Fruit fly (Drosophila melanogaster) whole organism, embryonic: Measurements from ENCODE around the gene CG33299.

Experiments used
- CG10543 ChIP-seq: fragments of 200-800 bp; sonication (Bioruptor generic); optimal IDR thresholded peaks from 3 replicates; lab custom pipeline; 2017; ENCODE audit warnings: missing biosample characterization, mild to moderate bottlenecking, missing genetic modification characterization, moderate library complexity
- CG11695 ChIP-seq: fragments of 200-800 bp; sonication (Bioruptor generic); IDR thresholded peaks from 3 replicates; pipeline ENCODE4 v1.3.6; 2022; ENCODE audit warnings: missing biosample characterization, missing genetic modification characterization
- CG13894 ChIP-seq: fragments of 200-800 bp; sonication (Bioruptor generic); optimal IDR thresholded peaks from 3 replicates; lab custom pipeline; 2018; ENCODE audit warnings: missing biosample characterization, mild to moderate bottlenecking, missing genetic modification characterization, moderate library complexity
- CG1603 ChIP-seq: fragments of 200-800 bp; sonication (Bioruptor generic); optimal IDR thresholded peaks from 2 replicates; lab custom pipeline; 2019; ENCODE audit warnings: missing biosample characterization, mild to moderate bottlenecking, missing genetic modification characterization, moderate library complexity
- CG16779 ChIP-seq: fragments of 200-800 bp; sonication (Bioruptor generic); IDR thresholded peaks from 2 replicates; pipeline ENCODE4 v1.3.6; 2022; ENCODE audit warnings: missing biosample characterization, missing genetic modification characterization
- CG17186 ChIP-seq: fragments of 200-800 bp; sonication (Bioruptor generic); optimal IDR thresholded peaks from 3 replicates; lab custom pipeline; 2017; ENCODE audit warnings: missing biosample characterization, missing genetic modification reagents, missing genetic modification characterization
- CG18011 ChIP-seq: fragments of 200-800 bp; sonication (Bioruptor generic); optimal IDR thresholded peaks from 2 replicates; lab custom pipeline; 2017; ENCODE audit warnings: missing biosample characterization, missing genetic modification characterization, mild to moderate bottlenecking, moderate library complexity, missing genotype
- CG2678 ChIP-seq: fragments of 200-800 bp; sonication (Bioruptor generic); optimal IDR thresholded peaks from 3 replicates; lab custom pipeline; 2019; ENCODE audit warnings: missing biosample characterization, mild to moderate bottlenecking, missing genetic modification characterization, moderate library complexity
- CG32532 ChIP-seq: fragments of 200-800 bp; sonication (Bioruptor generic); IDR thresholded peaks from 2 replicates; pipeline ENCODE4 v1.3.6; 2022; ENCODE audit warnings: missing biosample characterization, missing genetic modification characterization
- CG34422 ChIP-seq: fragments of 200-800 bp; sonication (Bioruptor generic); IDR thresholded peaks from 3 replicates; pipeline ENCODE4 v1.3.6; 2022; ENCODE audit warnings: missing biosample characterization, missing genetic modification characterization
- CG3726 ChIP-seq: fragments of 200-800 bp; sonication (Bioruptor generic); IDR thresholded peaks from 3 replicates; pipeline ENCODE4, ENCODE4 v1.3.6; 2022; ENCODE audit warnings: missing biosample characterization, missing genetic modification characterization
- CG4617 ChIP-seq: fragments of 200-800 bp; sonication (Bioruptor generic); optimal IDR thresholded peaks from 3 replicates; lab custom pipeline; 2016; ENCODE audit warnings: missing biosample characterization, missing genetic modification characterization, borderline replicate concordance
- CG6175 ChIP-seq: fragments of 200-800 bp; sonication (Bioruptor generic); IDR thresholded peaks from 3 replicates; pipeline ENCODE4 v1.3.6; 2022; ENCODE audit warnings: missing biosample characterization, missing genetic modification characterization
- CG6765 ChIP-seq: fragments of 200-800 bp; sonication (Bioruptor generic); optimal IDR thresholded peaks from 3 replicates; lab custom pipeline; 2017; ENCODE audit warnings: missing biosample characterization, mild to moderate bottlenecking, missing genetic modification characterization
- CG7987 ChIP-seq: fragments of 200-800 bp; sonication (Bioruptor generic); optimal IDR thresholded peaks from 2 replicates; lab custom pipeline; 2018; ENCODE audit warnings: missing biosample characterization, mild to moderate bottlenecking, missing genetic modification characterization, moderate library complexity
- CG8290 ChIP-seq, 3 experiments: fragments of 200-800 bp; sonication (Bioruptor generic); optimal IDR thresholded peaks; 2 replicates each; lab custom pipeline; 2016 to 2019; ENCODE audit warnings: missing biosample characterization in 3 of 3, missing genetic modification characterization in 3 of 3, mild to moderate bottlenecking in 2 of 3, moderate library complexity in 1 of 3
- Dek ChIP-seq: fragments of 200-800 bp; sonication (Bioruptor generic); optimal IDR thresholded peaks from 3 replicates; lab custom pipeline; 2019; ENCODE audit warnings: missing biosample characterization, mild to moderate bottlenecking, missing genetic modification characterization, moderate library complexity
- Dref ChIP-seq: fragments of 200-800 bp; sonication (Bioruptor generic); IDR thresholded peaks from 2 replicates; pipeline ENCODE4 v1.3.6; 2022; ENCODE audit warnings: missing biosample characterization, missing genetic modification characterization
- Ets97D ChIP-seq: fragments of 200-800 bp; sonication (Bioruptor generic); optimal IDR thresholded peaks from 3 replicates; lab custom pipeline; 2016; ENCODE audit warnings: missing biosample characterization, missing genetic modification characterization
- GATAe ChIP-seq: fragments of 200-800 bp; sonication (Bioruptor generic); conservative IDR thresholded peaks from 2 replicates; pipeline ENCODE4 v1.3.6; 2022; ENCODE audit warnings: missing biosample characterization, missing genetic modification characterization
- H15 ChIP-seq: fragments of 200-800 bp; sonication (Bioruptor generic); IDR thresholded peaks from 3 replicates; pipeline ENCODE4 v1.3.6; 2022; ENCODE audit warnings: missing biosample characterization, missing genetic modification characterization
- HLH3B ChIP-seq: fragments of 200-800 bp; sonication (Bioruptor generic); IDR thresholded peaks from 2 replicates; pipeline ENCODE4 v1.3.6; 2022; ENCODE audit warnings: missing biosample characterization, missing genetic modification characterization
- HmgZ ChIP-seq: fragments of 200-800 bp; sonication (Bioruptor generic); optimal IDR thresholded peaks from 2 replicates; lab custom pipeline; 2018; ENCODE audit warnings: missing biosample characterization, mild to moderate bottlenecking, missing genetic modification characterization
- Jarid2 ChIP-seq: fragments of 200-800 bp; sonication (Bioruptor generic); optimal IDR thresholded peaks from 3 replicates; lab custom pipeline; 2017; ENCODE audit warnings: mild to moderate bottlenecking, missing biosample characterization, missing genetic modification reagents, missing genetic modification characterization
- Med ChIP-seq: fragments of 200-800 bp; sonication (Bioruptor generic); peaks from one replicate; lab custom pipeline; 2016; ENCODE audit warnings: missing biosample characterization, missing genetic modification characterization, mild to moderate bottlenecking, inconsistent platforms, moderate library complexity
- Opbp ChIP-seq: fragments of 200-800 bp; sonication (Bioruptor generic); IDR thresholded peaks from 3 replicates; pipeline ENCODE4 v1.3.6; 2022; ENCODE audit warnings: missing biosample characterization, missing genetic modification characterization; ENCODE audit not compliant: partially characterized antibody
- YL-1 ChIP-seq: fragments of 200-800 bp; sonication (Bioruptor generic); optimal IDR thresholded peaks from 3 replicates; lab custom pipeline; 2017; ENCODE audit warnings: missing biosample characterization, mild to moderate bottlenecking, missing genetic modification characterization
- abd-A ChIP-seq: fragments of 200-800 bp; sonication (Bioruptor generic); optimal IDR thresholded peaks from 3 replicates; lab custom pipeline; 2019; ENCODE audit warnings: missing biosample characterization, mild to moderate bottlenecking, missing genetic modification characterization, moderate library complexity
- bab2 ChIP-seq: fragments of 200-800 bp; sonication (Bioruptor generic); optimal IDR thresholded peaks from 2 replicates; lab custom pipeline; 2016; ENCODE audit warnings: missing biosample characterization, missing genetic modification characterization
- chinmo ChIP-seq: fragments of 200-800 bp; sonication (Bioruptor generic); IDR thresholded peaks from 4 replicates; pipeline ENCODE4 v1.3.6; 2022; ENCODE audit warnings: missing biosample characterization, missing genetic modification characterization; ENCODE audit not compliant: partially characterized antibody
- dan ChIP-seq: fragments of 200-800 bp; sonication (Bioruptor generic); IDR thresholded peaks from 2 replicates; pipeline ENCODE4 v1.3.6; 2022; ENCODE audit warnings: missing biosample characterization, missing genetic modification characterization
- dm ChIP-seq: fragments of 200-800 bp; sonication (Bioruptor generic); optimal IDR thresholded peaks from 3 replicates; lab custom pipeline; 2016; ENCODE audit warnings: missing biosample characterization, missing genetic modification characterization
- dmrt11E ChIP-seq: fragments of 200-800 bp; sonication (Bioruptor generic); optimal IDR thresholded peaks from 3 replicates; lab custom pipeline; 2018; ENCODE audit warnings: missing biosample characterization, mild to moderate bottlenecking, missing genetic modification characterization, moderate library complexity
- dysf ChIP-seq: fragments of 200-800 bp; sonication (Bioruptor generic); IDR thresholded peaks from 3 replicates; pipeline ENCODE4 v1.3.6; 2022; ENCODE audit warnings: missing biosample characterization, missing genetic modification characterization
- ewg ChIP-seq: fragments of 200-800 bp; sonication (Bioruptor generic); optimal IDR thresholded peaks from 3 replicates; lab custom pipeline; 2017; ENCODE audit warnings: mild to moderate bottlenecking, missing biosample characterization, missing genetic modification reagents, missing genetic modification characterization
- exex ChIP-seq: fragments of 200-800 bp; sonication (Bioruptor generic); optimal IDR thresholded peaks from 4 replicates; lab custom pipeline; 2018; ENCODE audit warnings: missing biosample characterization, mild to moderate bottlenecking, missing genetic modification characterization, moderate library complexity
- gfzf ChIP-seq: fragments of 200-800 bp; sonication (Bioruptor generic); optimal IDR thresholded peaks from 2 replicates; lab custom pipeline; 2016; ENCODE audit warnings: missing biosample characterization, mild to moderate bottlenecking, missing genetic modification characterization, moderate library complexity
- jigr1 ChIP-seq: fragments of 200-800 bp; sonication (Bioruptor generic); IDR thresholded peaks from 3 replicates; pipeline ENCODE4 v1.3.6; 2022; ENCODE audit warnings: missing biosample characterization, missing genetic modification characterization
- lmd ChIP-seq: fragments of 200-800 bp; sonication (Bioruptor generic); IDR thresholded peaks from 2 replicates; pipeline ENCODE4 v1.3.6; 2022; ENCODE audit warnings: missing biosample characterization, missing genetic modification characterization
- lov ChIP-seq, 2 experiments: fragments of 200-800 bp in 1 of 2; fragments of >200 bp in 1 of 2; sonication (Bioruptor generic) in 1 of 2; IDR thresholded peaks in 1 of 2; optimal IDR thresholded peaks in 1 of 2; 2 replicates in 1 of 2; 3 replicates in 1 of 2; pipeline versions ENCODE4 v1.3.6 to Lab custom; 2017 to 2022; ENCODE audit warnings: missing biosample characterization in 1 of 2, missing genetic modification characterization in 1 of 2
- org-1 ChIP-seq: fragments of 200-800 bp; sonication (Bioruptor generic); optimal IDR thresholded peaks from 2 replicates; lab custom pipeline; 2017; ENCODE audit warnings: missing biosample characterization, missing genetic modification characterization
- pan ChIP-seq, 4 experiments: fragments of >200 bp in 3 of 4; fragments of 200-800 bp in 1 of 4; sonication (Bioruptor generic) in 1 of 4; optimal IDR thresholded peaks in 3 of 4; IDR thresholded peaks in 1 of 4; 2 replicates each; pipeline versions ENCODE4 v1.3.6 to Lab custom; 2017 to 2022; ENCODE audit warnings: missing biosample characterization in 2 of 4, missing genetic modification characterization in 2 of 4, mixed read lengths in 1 of 4
- pzg ChIP-seq: fragments of 200-800 bp; sonication (Bioruptor generic); optimal IDR thresholded peaks from 3 replicates; lab custom pipeline; 2018; ENCODE audit warnings: missing biosample characterization, mild to moderate bottlenecking, missing genetic modification characterization, moderate library complexity
- sima ChIP-seq: fragments of 200-800 bp; sonication (Bioruptor generic); optimal IDR thresholded peaks from 2 replicates; lab custom pipeline; 2016; ENCODE audit warnings: missing biosample characterization, missing genetic modification characterization
- sisA ChIP-seq: fragments of 200-800 bp; sonication (Bioruptor generic); IDR thresholded peaks from 2 replicates; pipeline ENCODE4 v1.3.6; 2022; ENCODE audit warnings: missing biosample characterization, missing genetic modification characterization
- ssp ChIP-seq: fragments of 200-800 bp; sonication (Bioruptor generic); IDR thresholded peaks from 2 replicates; pipeline ENCODE4 v1.3.6; 2022; ENCODE audit warnings: missing biosample characterization, missing genetic modification characterization
- tna ChIP-seq: fragments of 200-800 bp; sonication (Bioruptor generic); IDR thresholded peaks from 2 replicates; pipeline ENCODE4 v1.3.6; 2022; ENCODE audit warnings: missing biosample characterization, missing genetic modification characterization; ENCODE audit not compliant: partially characterized antibody

CG33299 gene

dm6 chr2L:9698923-9699493 lies 42.6 kb downstream of the CG33299 start, which contains the start of gene Pka-C1 (continued):
- TF ChIP-seq CG6765 (GFP tag; lab: Kevin White, UChicago), result peak; percentile 36
- TF ChIP-seq CG13894 (tag; lab: Kevin White, UChicago), result no peak
- no peak for TF ChIP-seq dm (GFP tag; lab: Kevin White, UChicago)
- peak; percentile 94 for TF ChIP-seq gfzf (GFP tag; lab: Kevin White, UChicago)
- TF ChIP-seq Dref (GFP tag; lab: Robert Waterston, UW), result peak; percentile 91
- TF ChIP-seq org-1 (GFP tag; lab: Kevin White, UChicago), result peak; percentile 25
- peak; percentile 24 for TF ChIP-seq exex (tag; lab: Kevin White, UChicago)
- TF ChIP-seq CG11695, result no peak
- TF ChIP-seq sima, result no peak
- TF ChIP-seq ssp, result peak; percentile 48
- peak; percentile 78 for TF ChIP-seq CG17186 (GFP tag; lab: Kevin White, UChicago)
- TF ChIP-seq CG32532, result peak; percentile 38
- peak; percentile 95 for TF ChIP-seq Jarid2 (GFP tag; lab: Kevin White, UChicago)
- no peak for TF ChIP-seq CG3726
- no peak for TF ChIP-seq CG16779 (GFP tag; lab: Robert Waterston, UW)
- no peak for TF ChIP-seq jigr1 (GFP tag; lab: Robert Waterston, UW)
- TF ChIP-seq Opbp (GFP tag; lab: Robert Waterston, UW), result peak; percentile 72
- TF ChIP-seq lmd (GFP tag; lab: Robert Waterston, UW), result peak; percentile 53
- peak; percentile 24 for TF ChIP-seq dmrt11E (tag; lab: Kevin White, UChicago)
- TF ChIP-seq CG7987 (GFP tag; lab: Kevin White, UChicago), result no peak
- TF ChIP-seq tna (GFP tag; lab: Robert Waterston, UW), result peak; percentile 19; the same call in 1 of the 2 replicates
- peak; percentile 34 for TF ChIP-seq HmgZ
- 0 out of 3 replicates have a peak, but pooled peaks have one; percentile 49 for TF ChIP-seq dysf (GFP tag; lab: Robert Waterston, UW)
- TF ChIP-seq Dek, result peak; percentile 56
- TF ChIP-seq dan (GFP tag; lab: Robert Waterston, UW), result no peak
- TF ChIP-seq lov (optimal IDR thresholded peaks at IDR 0.05; lab: Kevin White, UChicago), result no peak
- 0 out of 3 replicates have a peak, but pooled peaks have one; percentile 24 for TF ChIP-seq lov (GFP tag; IDR thresholded peaks at IDR 0.05; lab: Robert Waterston, UW)
- peak; percentile 90 for TF ChIP-seq Med (GFP tag; lab: Kevin White, UChicago)
- peak; percentile 83 for TF ChIP-seq CG34422
- peak; percentile 74 for TF ChIP-seq abd-A
- no peak for TF ChIP-seq CG8290 (GFP tag; optimal IDR thresholded peaks at IDR 0.05; lab: Kevin White, UChicago)
- TF ChIP-seq CG8290 (tag; optimal IDR thresholded peaks at IDR 0.05; lab: Kevin White, UChicago), result peak in 1 of 2 experiments; percentile 77
- TF ChIP-seq pzg (GFP tag; lab: Kevin White, UChicago), result peak; percentile 83
- peak; percentile 77 for TF ChIP-seq ewg (GFP tag; lab: Kevin White, UChicago)
- TF ChIP-seq YL-1, result peak; percentile 28
- peak; percentile 76 for TF ChIP-seq CG1603 (tag; lab: Kevin White, UChicago)
- TF ChIP-seq GATAe (GFP tag; lab: Robert Waterston, UW), result peak; percentile 15; the same call in 1 of the 2 replicates
- peak; percentile 54; the same call in 1 of the 3 replicates for TF ChIP-seq CG6175 (GFP tag; lab: Robert Waterston, UW)
- 0 out of 2 replicates have a peak, but pooled peaks have one; percentile 21 for TF ChIP-seq sisA (GFP tag; lab: Robert Waterston, UW)
- peak; percentile 71 for TF ChIP-seq Ets97D
- TF ChIP-seq HLH3B, result no peak
- TF ChIP-seq CG18011 (GFP tag; lab: Kevin White, UChicago), result no peak
- peak; percentile 73; the same call in 2 of the 4 replicates for TF ChIP-seq chinmo
- TF ChIP-seq CG4617 (GFP tag; lab: Kevin White, UChicago), result peak; percentile 32
- TF ChIP-seq CG2678 (tag; lab: Kevin White, UChicago), result peak; percentile 6
- TF ChIP-seq H15 (GFP tag; lab: Robert Waterston, UW), result peak; percentile 49; the same call in 1 of the 3 replicates
- peak; percentile 54 for TF ChIP-seq CG10543 (GFP tag; lab: Kevin White, UChicago)
- TF ChIP-seq pan (optimal IDR thresholded peaks at IDR 0.05; lab: Kevin White, UChicago), result no peak
- TF ChIP-seq pan (GFP tag; optimal IDR thresholded peaks at IDR 0.05 in 1 of 2, IDR thresholded peaks at IDR 0.05 in 1 of 2), result peak in 1 of 2 experiments; percentile 51
- no peak for TF ChIP-seq bab2 (GFP tag; lab: Kevin White, UChicago)
